Worm (Caenorhabditis elegans) whole organism, L2 larva: ENCODE measurements around the gene toe-2.

ENCODE experiments used
- C34F6.9 ChIP-seq: fragments of 150-350 bp; optimal IDR thresholded peaks from 2 replicates; lab custom pipeline; 2014; ENCODE audit warnings: missing biosample characterization, missing genetic modification characterization
- F13H6.1 ChIP-seq: sonication (generic microtip); optimal IDR thresholded peaks from 2 replicates; lab custom pipeline; 2016; ENCODE audit warnings: missing genetic modification characterization, missing compliant biosample characterization
- R02D3.7 ChIP-seq: fragments of 150-350 bp; optimal IDR thresholded peaks from 2 replicates; lab custom pipeline; 2014; ENCODE audit warnings: missing biosample characterization, missing genetic modification characterization
- ZK546.5 ChIP-seq: sonication (generic microtip); optimal IDR thresholded peaks from 2 replicates; lab custom pipeline; 2017; ENCODE audit warnings: missing biosample characterization, missing genetic modification characterization
- alr-1 ChIP-seq: fragments of 150-350 bp; optimal IDR thresholded peaks from 2 replicates; lab custom pipeline; 2014; ENCODE audit warnings: missing biosample characterization, missing genetic modification characterization
- aly-2 ChIP-seq: fragments of 150-350 bp; optimal IDR thresholded peaks from 2 replicates; lab custom pipeline; 2014; ENCODE audit warnings: missing biosample characterization, missing genetic modification characterization
- ceh-16 ChIP-seq: fragments of 150-350 bp; optimal IDR thresholded peaks from 2 replicates; lab custom pipeline; 2014; ENCODE audit warnings: missing biosample characterization, missing genetic modification characterization
- ceh-82 ChIP-seq: fragments of 150-350 bp; optimal IDR thresholded peaks from 2 replicates; lab custom pipeline; 2014; ENCODE audit warnings: missing biosample characterization, missing genetic modification characterization
- crh-2 ChIP-seq: sonication (generic microtip); optimal IDR thresholded peaks from 2 replicates; lab custom pipeline; 2017; ENCODE audit warnings: missing biosample characterization, missing genetic modification characterization
- dmd-4 ChIP-seq: sonication (generic microtip); optimal IDR thresholded peaks from 2 replicates; lab custom pipeline; 2017; ENCODE audit warnings: missing biosample characterization, missing genetic modification characterization
- egl-27 ChIP-seq: sonication (generic microtip); optimal IDR thresholded peaks from 3 replicates; lab custom pipeline; 2017; ENCODE audit warnings: missing biosample characterization, missing genetic modification reagents, missing genetic modification characterization
- elt-1 ChIP-seq: fragments of 150-350 bp; optimal IDR thresholded peaks from 2 replicates; lab custom pipeline; 2014; ENCODE audit warnings: missing biosample characterization, missing genetic modification characterization
- elt-3 ChIP-seq: sonication (generic microtip); optimal IDR thresholded peaks from 2 replicates; lab custom pipeline; 2017; ENCODE audit warnings: missing biosample characterization, missing genetic modification characterization
- fos-1 ChIP-seq: fragments of 150-350 bp; optimal IDR thresholded peaks from 2 replicates; lab custom pipeline; 2014; ENCODE audit warnings: missing biosample characterization, missing genetic modification characterization
- gmeb-1 ChIP-seq: fragments of 150-350 bp; optimal IDR thresholded peaks from 2 replicates; lab custom pipeline; 2014; ENCODE audit warnings: missing biosample characterization, missing genetic modification characterization
- lin-11 ChIP-seq: fragments of 150-350 bp; sonication (generic microtip); optimal IDR thresholded peaks from 2 replicates; lab custom pipeline; 2014; ENCODE audit warnings: missing biosample characterization, missing genetic modification characterization, inconsistent platforms, mixed read lengths
- lin-13 ChIP-seq: fragments of 150-350 bp; optimal IDR thresholded peaks from 2 replicates; lab custom pipeline; 2014; ENCODE audit warnings: missing biosample characterization, missing genetic modification reagents, missing genetic modification characterization
- mab-5 ChIP-seq: fragments of 150-350 bp; optimal IDR thresholded peaks from 2 replicates; lab custom pipeline; 2014; ENCODE audit warnings: missing biosample characterization, missing genetic modification characterization
- mbf-1 ChIP-seq: sonication (generic microtip); optimal IDR thresholded peaks from 2 replicates; lab custom pipeline; 2017; ENCODE audit warnings: missing biosample characterization, missing genetic modification characterization
- nhr-10 ChIP-seq: sonication (generic microtip); optimal IDR thresholded peaks from 2 replicates; lab custom pipeline; 2017; ENCODE audit warnings: missing biosample characterization, missing genetic modification characterization
- nhr-11 ChIP-seq: fragments of 150-350 bp; optimal IDR thresholded peaks from 2 replicates; lab custom pipeline; 2014; ENCODE audit warnings: missing biosample characterization, missing genetic modification characterization
- nhr-12 ChIP-seq: fragments of 150-350 bp; optimal IDR thresholded peaks from 2 replicates; lab custom pipeline; 2014; ENCODE audit warnings: missing biosample characterization, missing genetic modification characterization
- nhr-129 ChIP-seq: fragments of 150-350 bp; optimal IDR thresholded peaks from 2 replicates; lab custom pipeline; 2014; ENCODE audit warnings: missing biosample characterization, missing genetic modification characterization
- nhr-21 ChIP-seq: fragments of 150-350 bp; optimal IDR thresholded peaks from 2 replicates; lab custom pipeline; 2014; ENCODE audit warnings: missing biosample characterization, missing genetic modification characterization
- nhr-23 ChIP-seq: fragments of 150-350 bp; optimal IDR thresholded peaks from 2 replicates; lab custom pipeline; 2014; ENCODE audit warnings: missing biosample characterization, missing genetic modification reagents, missing genetic modification characterization
- nhr-237 ChIP-seq: fragments of 150-350 bp; optimal IDR thresholded peaks from 2 replicates; lab custom pipeline; 2014; ENCODE audit warnings: missing biosample characterization, missing genetic modification characterization
- nhr-77 ChIP-seq: fragments of 150-350 bp; optimal IDR thresholded peaks from 2 replicates; lab custom pipeline; 2014; ENCODE audit warnings: missing biosample characterization, missing genetic modification characterization
- peb-1 ChIP-seq: fragments of 150-350 bp; optimal IDR thresholded peaks from 2 replicates; lab custom pipeline; 2014; ENCODE audit warnings: missing biosample characterization, missing genetic modification characterization
- sem-4 ChIP-seq: fragments of 150-350 bp; optimal IDR thresholded peaks from 2 replicates; lab custom pipeline; 2014; ENCODE audit warnings: missing biosample characterization, missing genetic modification reagents, missing genetic modification characterization
- skn-1 ChIP-seq: sonication (generic microtip); optimal IDR thresholded peaks from 2 replicates; lab custom pipeline; 2017; ENCODE audit warnings: missing biosample characterization, missing genetic modification characterization
- sma-3 ChIP-seq: sonication (generic microtip); optimal IDR thresholded peaks from 2 replicates; lab custom pipeline; 2016; ENCODE audit warnings: missing genetic modification reagents, missing genetic modification characterization, missing compliant biosample characterization
- sma-9 ChIP-seq, 2 experiments: fragments of 150-350 bp in 1 of 2; sonication (generic microtip) in 1 of 2; optimal IDR thresholded peaks; 2 replicates each; lab custom pipeline; 2014 to 2016; ENCODE audit warnings: missing genetic modification characterization in 2 of 2, mild to moderate bottlenecking in 1 of 2, missing biosample characterization in 1 of 2, missing compliant biosample characterization in 1 of 2, missing genetic modification reagents in 1 of 2, moderate library complexity in 1 of 2
- unc-39 ChIP-seq: fragments of 150-350 bp; optimal IDR thresholded peaks from 2 replicates; lab custom pipeline; 2014; ENCODE audit warnings: missing biosample characterization, missing genetic modification characterization
- unc-55 ChIP-seq: fragments of 150-350 bp; sonication (generic microtip); optimal IDR thresholded peaks from 3 replicates; lab custom pipeline; 2014; ENCODE audit warnings: missing biosample characterization, missing genetic modification reagents, missing genetic modification characterization
- unc-62 ChIP-seq: fragments of 150-350 bp; optimal IDR thresholded peaks from 2 replicates; lab custom pipeline; 2014; ENCODE audit warnings: missing biosample characterization, missing genetic modification reagents, missing genetic modification characterization
- zag-1 ChIP-seq: fragments of 150-350 bp; optimal IDR thresholded peaks from 2 replicates; lab custom pipeline; 2014; ENCODE audit warnings: missing biosample characterization, missing genetic modification characterization
- ztf-1 ChIP-seq: fragments of 200-800 bp; sonication (Bioruptor generic); conservative IDR thresholded peaks from 2 replicates; pipeline ENCODE4 v1.3.6; 2022; ENCODE audit warnings: missing genetic modification characterization, missing compliant biosample characterization
- ztf-4 ChIP-seq: fragments of 150-350 bp; optimal IDR thresholded peaks from 2 replicates; lab custom pipeline; 2014; ENCODE audit warnings: missing biosample characterization, missing genetic modification characterization

toe-2 gene

ce11 chrII:6521316-6521715 lies at the start of gene toe-2:
Gene toe-2, minus strand, starts transcription at chrII:6521385.
- no peak for TF ChIP-seq ztf-1 (GFP tag; lab: Robert Waterston, UW)
- TF ChIP-seq nhr-23, result no peak
- no peak for TF ChIP-seq nhr-77 (tag; lab: Kevin White, UChicago)
- TF ChIP-seq nhr-12 (tag; lab: Kevin White, UChicago), result no peak
- no peak for TF ChIP-seq mab-5 (tag; lab: Kevin White, UChicago)
- no peak for TF ChIP-seq dmd-4 (tag; lab: Kevin White, UChicago)
- no peak for TF ChIP-seq sma-9 (GFP tag; optimal IDR thresholded peaks at IDR 0.05; lab: Kevin White, UChicago)
- no peak for TF ChIP-seq sma-9 (tag; optimal IDR thresholded peaks at IDR 0.05; lab: Kevin White, UChicago)
- no peak for TF ChIP-seq alr-1 (tag; lab: Kevin White, UChicago)
- TF ChIP-seq sem-4 (tag; lab: Kevin White, UChicago), result no peak
- TF ChIP-seq unc-39 (tag; lab: Kevin White, UChicago), result no peak
- TF ChIP-seq nhr-129 (tag; lab: Kevin White, UChicago), result no peak
- no peak for TF ChIP-seq gmeb-1 (tag; lab: Kevin White, UChicago)
- no peak for TF ChIP-seq unc-62
- no peak for TF ChIP-seq nhr-237 (tag; lab: Kevin White, UChicago)
- TF ChIP-seq zag-1 (tag; lab: Kevin White, UChicago), result no peak
- TF ChIP-seq ztf-4, result no peak
- TF ChIP-seq aly-2 (tag; lab: Kevin White, UChicago), result no peak
- no peak for TF ChIP-seq nhr-11 (tag; lab: Kevin White, UChicago)
- no peak for TF ChIP-seq ZK546.5 (tag; lab: Kevin White, UChicago)

ce11 chrII:6568707-6569106 lies 47.5 kb upstream of the toe-2 start, which contains the start of gene sra-27:
Gene sra-27, plus strand, starts transcription at chrII:6569007.
- TF ChIP-seq ceh-16 (tag; lab: Kevin White, UChicago), result no peak
- TF ChIP-seq nhr-21 (tag; lab: Kevin White, UChicago), result no peak
- no peak for TF ChIP-seq unc-62
- TF ChIP-seq zag-1 (tag; lab: Kevin White, UChicago), result no peak
- no peak for TF ChIP-seq sma-9 (GFP tag; optimal IDR thresholded peaks at IDR 0.05; lab: Kevin White, UChicago)
- TF ChIP-seq sma-9 (tag; optimal IDR thresholded peaks at IDR 0.05; lab: Kevin White, UChicago), result no peak
- TF ChIP-seq skn-1, result no peak
- TF ChIP-seq unc-39 (tag; lab: Kevin White, UChicago), result no peak
- TF ChIP-seq alr-1 (tag; lab: Kevin White, UChicago), result no peak
- TF ChIP-seq nhr-23, result no peak
- no peak for TF ChIP-seq mab-5 (tag; lab: Kevin White, UChicago)
- no peak for TF ChIP-seq nhr-11 (tag; lab: Kevin White, UChicago)
- no peak for TF ChIP-seq nhr-10

ce11 chrII:6566628-6567180 lies 45.5 kb upstream of the toe-2 start, which contains the start of the genes F18C5.5 and F18C5.9:
Gene F18C5.5, minus strand, starts transcription at chrII:6566728.
Gene F18C5.9, plus strand, starts transcription at chrII:6567130.
- no peak for TF ChIP-seq nhr-12 (tag; lab: Kevin White, UChicago)
- TF ChIP-seq, all 48 proteins: peak for 0

ce11 chrII:6565077-6565476 lies 43.9 kb upstream of the toe-2 start, which contains the start of gene mpz-3:
Gene mpz-3, minus strand, starts transcription at chrII:6565396.
- TF ChIP-seq unc-55 (no peak), nhr-21 (tag; lab: Kevin White, UChicago) (peak; percentile 50), C34F6.9 (tag; lab: Kevin White, UChicago) (peak; percentile 37), elt-1 (tag; lab: Kevin White, UChicago) (no peak), fos-1 (peak; percentile 57), mbf-1 (no peak), gmeb-1 (tag; lab: Kevin White, UChicago) (peak; percentile 51), F13H6.1 (peak; percentile 28), sma-9 (GFP tag; optimal IDR thresholded peaks at IDR 0.05; lab: Kevin White, UChicago) (peak; percentile 63), sma-9 (tag; optimal IDR thresholded peaks at IDR 0.05; lab: Kevin White, UChicago) (no peak), lin-13 (peak; percentile 5), sma-3 (GFP tag; lab: Kevin White, UChicago) (peak; percentile 48), egl-27 (tag; lab: Kevin White, UChicago) (no peak), ceh-82 (no peak), peb-1 (tag; lab: Kevin White, UChicago) (no peak), ZK546.5 (tag; lab: Kevin White, UChicago) (no peak), nhr-129 (tag; lab: Kevin White, UChicago) (peak; percentile 68), zag-1 (tag; lab: Kevin White, UChicago) (no peak), R02D3.7 (tag; lab: Kevin White, UChicago) (no peak), nhr-77 (tag; lab: Kevin White, UChicago) (no peak), elt-3 (no peak), crh-2 (peak; percentile 18), lin-11 (tag; lab: Kevin White, UChicago) (peak; percentile 4)
- TF ChIP-seq, all 48 proteins: peak for 11
